Worm (Caenorhabditis elegans) whole organism, mixed stage, embryonic: ENCODE results near the gene C29A12.6.

Source experiments
- bed-3 ChIP-seq: fragments of 200-800 bp; sonication (Bioruptor generic); optimal IDR thresholded peaks from 3 replicates; lab custom pipeline; 2018; ENCODE audit warnings: mild to moderate bottlenecking, missing genetic modification characterization, moderate library complexity, missing compliant biosample characterization
- blmp-1 ChIP-seq: fragments of 150-350 bp; optimal IDR thresholded peaks from 2 replicates; lab custom pipeline; 2014; ENCODE audit warnings: missing biosample characterization, missing genetic modification characterization
- ceh-39 ChIP-seq: fragments of 150-350 bp; optimal IDR thresholded peaks from 2 replicates; lab custom pipeline; 2014; ENCODE audit warnings: missing biosample characterization, missing genetic modification characterization
- ceh-43 ChIP-seq: fragments of 200-800 bp; sonication (Bioruptor generic); optimal IDR thresholded peaks from 2 replicates; lab custom pipeline; 2018; ENCODE audit warnings: mild to moderate bottlenecking, missing genetic modification characterization, moderate library complexity, missing compliant biosample characterization
- ces-1 ChIP-seq: fragments of 150-350 bp; optimal IDR thresholded peaks from 2 replicates; lab custom pipeline; 2014; ENCODE audit warnings: missing biosample characterization, missing genetic modification reagents, missing genetic modification characterization
- cnd-1 ChIP-seq: fragments of 200-800 bp; sonication (Bioruptor generic); optimal IDR thresholded peaks from 2 replicates; lab custom pipeline; 2018; ENCODE audit warnings: mild to moderate bottlenecking, missing genetic modification characterization, missing compliant biosample characterization
- elt-1 ChIP-seq: sonication (generic microtip); optimal IDR thresholded peaks from 2 replicates; lab custom pipeline; 2017; ENCODE audit warnings: missing genetic modification characterization, mild to moderate bottlenecking, missing compliant biosample characterization, antibody characterized with exemption, moderate library complexity, borderline replicate concordance; ENCODE audit not compliant: insufficient read depth
- elt-3 ChIP-seq: fragments of 150-350 bp; optimal IDR thresholded peaks from 2 replicates; lab custom pipeline; 2014; ENCODE audit warnings: missing biosample characterization, missing genetic modification characterization
- flh-1 ChIP-seq: fragments of 200-800 bp; sonication (Bioruptor generic); optimal IDR thresholded peaks from 2 replicates; lab custom pipeline; 2018; ENCODE audit warnings: mild to moderate bottlenecking, missing genetic modification characterization, moderate library complexity, missing compliant biosample characterization
- ham-2 ChIP-seq: fragments of 200-800 bp; sonication (Bioruptor generic); optimal IDR thresholded peaks from 2 replicates; lab custom pipeline; 2018; ENCODE audit warnings: mild to moderate bottlenecking, missing genetic modification characterization, missing compliant biosample characterization
- hlh-1 ChIP-seq: fragments of 150-350 bp; optimal IDR thresholded peaks from 2 replicates; lab custom pipeline; 2014; ENCODE audit warnings: missing biosample characterization, missing genetic modification reagents, missing genetic modification characterization
- lin-32 ChIP-seq: fragments of 200-800 bp; sonication (Bioruptor generic); optimal IDR thresholded peaks from 2 replicates; lab custom pipeline; 2018; ENCODE audit warnings: mild to moderate bottlenecking, missing genetic modification characterization, missing compliant biosample characterization
- lsy-2 ChIP-seq: fragments of 150-350 bp; optimal IDR thresholded peaks from 2 replicates; lab custom pipeline; 2014; ENCODE audit warnings: missing biosample characterization, missing genetic modification characterization
- mep-1 ChIP-seq: fragments of 150-350 bp; optimal IDR thresholded peaks from 2 replicates; lab custom pipeline; 2017; ENCODE audit warnings: missing biosample characterization, missing genetic modification reagents, missing genetic modification characterization, inconsistent platforms
- nhr-12 ChIP-seq: fragments of 150-350 bp; optimal IDR thresholded peaks from 2 replicates; lab custom pipeline; 2014; ENCODE audit warnings: missing biosample characterization, missing genetic modification characterization
- nhr-2 ChIP-seq: fragments of 150-350 bp; optimal IDR thresholded peaks from 2 replicates; lab custom pipeline; 2014; ENCODE audit warnings: missing biosample characterization, missing genetic modification characterization
- nhr-237 ChIP-seq: fragments of 150-350 bp; optimal IDR thresholded peaks from 2 replicates; lab custom pipeline; 2014; ENCODE audit warnings: missing biosample characterization, missing genetic modification characterization
- nhr-28 ChIP-seq: fragments of 150-350 bp; optimal IDR thresholded peaks from 2 replicates; lab custom pipeline; 2014; ENCODE audit warnings: missing biosample characterization, missing genetic modification characterization
- nhr-76 ChIP-seq: sonication (generic microtip); optimal IDR thresholded peaks from 2 replicates; lab custom pipeline; 2017; ENCODE audit warnings: missing biosample characterization, missing genetic modification characterization
- pha-4 ChIP-seq: fragments of 150-350 bp; optimal IDR thresholded peaks from 2 replicates; lab custom pipeline; 2018; ENCODE audit warnings: missing biosample characterization, missing genetic modification reagents, missing genetic modification characterization
- sem-2 ChIP-seq: fragments of 200-800 bp; sonication (Bioruptor generic); optimal IDR thresholded peaks from 2 replicates; lab custom pipeline; 2018; ENCODE audit warnings: mild to moderate bottlenecking, missing genetic modification characterization, missing compliant biosample characterization
- snpc-4 ChIP-seq: fragments of 150-350 bp; optimal IDR thresholded peaks from 2 replicates; lab custom pipeline; 2014; ENCODE audit warnings: missing biosample characterization, missing genetic modification characterization
- sptf-1 ChIP-seq: sonication (generic microtip); optimal IDR thresholded peaks from 2 replicates; lab custom pipeline; 2017; ENCODE audit warnings: mild to moderate bottlenecking, missing genetic modification characterization, moderate library complexity, missing compliant biosample characterization
- tbx-8 ChIP-seq: fragments of 200-800 bp; sonication (Bioruptor generic); optimal IDR thresholded peaks from 2 replicates; lab custom pipeline; 2018; ENCODE audit warnings: mild to moderate bottlenecking, missing genetic modification characterization, moderate library complexity, missing compliant biosample characterization
- unc-120 ChIP-seq: sonication (generic microtip); optimal IDR thresholded peaks from 2 replicates; lab custom pipeline; 2017; ENCODE audit warnings: missing genetic modification characterization, missing compliant biosample characterization; ENCODE audit not compliant: poor library complexity, severe bottlenecking
- unc-39 ChIP-seq: fragments of 150-350 bp; optimal IDR thresholded peaks from 2 replicates; lab custom pipeline; 2014; ENCODE audit warnings: missing biosample characterization, missing genetic modification characterization
- unc-62 ChIP-seq: fragments of 150-350 bp; optimal IDR thresholded peaks from 2 replicates; lab custom pipeline; 2014; ENCODE audit warnings: missing biosample characterization, missing genetic modification reagents, missing genetic modification characterization
- zip-8 ChIP-seq: fragments of 150-350 bp; optimal IDR thresholded peaks from 2 replicates; lab custom pipeline; 2014; ENCODE audit warnings: missing biosample characterization, missing genetic modification characterization
- ztf-11 ChIP-seq: fragments of 150-350 bp; optimal IDR thresholded peaks from 2 replicates; lab custom pipeline; 2014; ENCODE audit warnings: missing biosample characterization, missing genetic modification characterization

C29A12.6 gene

DNA sequence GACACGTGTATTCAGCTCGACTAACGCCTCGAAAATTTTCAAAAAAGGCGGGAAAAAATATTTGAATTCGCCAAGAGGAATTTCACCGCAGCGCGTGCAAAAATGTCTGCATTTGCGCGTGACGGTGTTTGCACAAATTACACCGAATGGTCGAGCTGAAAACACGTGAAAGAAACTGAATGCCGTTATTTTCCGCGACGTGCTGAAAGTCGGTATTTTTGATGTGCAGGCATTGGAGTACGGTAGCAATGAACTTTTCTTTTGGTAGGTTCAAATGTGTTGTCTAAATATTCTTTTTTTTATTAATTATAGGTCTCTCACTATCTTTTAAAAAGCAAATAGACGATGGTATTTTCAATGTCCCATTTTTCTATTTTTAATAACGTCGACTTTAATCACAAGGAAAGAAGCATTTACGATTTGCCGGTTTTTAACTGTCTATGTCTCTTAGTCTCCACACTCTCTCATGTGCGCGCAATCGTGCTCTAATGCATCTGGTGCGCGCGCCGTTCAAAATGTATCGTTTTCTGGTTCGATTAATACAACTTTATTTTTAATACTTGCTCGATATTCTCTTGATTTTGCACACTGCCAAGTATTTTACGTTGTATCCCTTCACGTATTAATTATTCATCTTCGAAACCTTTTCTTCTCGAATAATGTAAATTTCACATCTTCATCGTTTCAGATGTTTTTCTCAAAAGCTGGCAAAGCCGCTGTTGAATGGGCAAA is 33.4 kb upstream of the C29A12.6 start, which contains the start of the genes C29A12.1 and lig-1:
C29A12.1 (minus strand) TSS at position 63 of the 732 bp plus-strand sequence.
lig-1 (plus strand) TSS at position 682 of the 732 bp plus-strand sequence.
- TF ChIP-seq ceh-43 (GFP tag; lab: Kevin White, UChicago) (no peak), blmp-1 (no peak), mep-1 (tag; lab: Kevin White, UChicago) (peak; percentile 27), nhr-237 (tag; lab: Kevin White, UChicago) (no peak), snpc-4 (tag; lab: Kevin White, UChicago) (no peak), ceh-39 (tag; lab: Kevin White, UChicago) (peak; percentile 81), ham-2 (GFP tag; lab: Kevin White, UChicago) (no peak)
- TF ChIP-seq, all 35 proteins: peak for 2

DNA sequence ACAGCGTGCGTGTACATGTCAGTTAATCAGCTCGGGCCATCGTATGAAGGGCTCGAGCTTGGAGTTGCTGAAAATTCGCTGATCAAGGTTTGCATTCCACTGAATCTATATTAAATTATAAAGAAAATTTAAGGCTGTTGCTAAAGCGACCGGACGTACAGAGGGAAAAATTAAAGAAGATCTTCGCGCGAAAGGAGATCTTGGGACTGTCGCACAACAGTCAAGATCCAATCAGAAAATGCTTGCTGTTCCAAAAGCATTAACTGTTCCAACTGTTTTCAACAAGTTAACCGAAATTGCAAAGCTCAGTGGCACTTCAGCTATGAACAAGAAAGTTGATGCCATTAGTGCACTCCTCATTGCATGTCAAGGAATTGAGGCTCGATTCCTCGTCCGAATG is 32.7 kb upstream of the C29A12.6 start:
- TF ChIP-seq hlh-1 (no peak), unc-120 (no peak), zip-8 (tag; lab: Kevin White, UChicago) (no peak), nhr-2 (tag; lab: Kevin White, UChicago) (no peak), sem-2 (GFP tag; lab: Kevin White, UChicago) (no peak), ceh-39 (tag; lab: Kevin White, UChicago) (no peak), ces-1 (GFP tag; lab: Kevin White, UChicago) (no peak), ztf-11 (tag; lab: Kevin White, UChicago) (no peak), elt-1 (tag; lab: Kevin White, UChicago) (no peak), nhr-12 (tag; lab: Kevin White, UChicago) (no peak), lin-32 (no peak), cnd-1 (no peak), unc-39 (no peak), bed-3 (GFP tag; lab: Kevin White, UChicago) (no peak), sptf-1 (tag; lab: Kevin White, UChicago) (no peak), blmp-1 (no peak), nhr-28 (tag; lab: Kevin White, UChicago) (no peak), nhr-76 (tag; lab: Kevin White, UChicago) (no peak), lsy-2 (tag; lab: Kevin White, UChicago) (no peak)

DNA sequence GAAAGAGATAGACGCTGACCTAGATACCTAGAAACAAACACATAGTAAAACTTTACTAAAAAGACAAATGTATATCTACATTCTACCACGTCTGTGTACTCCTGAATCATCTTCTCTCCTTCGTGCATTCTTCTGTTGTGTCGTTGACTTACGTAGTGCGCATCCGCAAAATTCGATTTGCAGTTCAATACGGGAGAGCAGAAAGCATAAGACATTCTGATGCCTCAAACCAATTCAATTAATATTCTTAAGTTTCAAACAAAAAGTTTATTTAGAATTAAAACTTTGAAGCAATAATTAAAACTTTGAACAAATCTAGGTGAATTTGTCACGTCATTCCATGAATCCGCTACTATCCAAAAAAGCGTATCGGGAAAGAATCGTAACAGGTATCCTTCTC is 30.2 kb upstream of the C29A12.6 start:
- TF ChIP-seq ces-1 (GFP tag; lab: Kevin White, UChicago): peak; percentile 88
- TF ChIP-seq bed-3 (GFP tag; lab: Kevin White, UChicago): no peak

DNA sequence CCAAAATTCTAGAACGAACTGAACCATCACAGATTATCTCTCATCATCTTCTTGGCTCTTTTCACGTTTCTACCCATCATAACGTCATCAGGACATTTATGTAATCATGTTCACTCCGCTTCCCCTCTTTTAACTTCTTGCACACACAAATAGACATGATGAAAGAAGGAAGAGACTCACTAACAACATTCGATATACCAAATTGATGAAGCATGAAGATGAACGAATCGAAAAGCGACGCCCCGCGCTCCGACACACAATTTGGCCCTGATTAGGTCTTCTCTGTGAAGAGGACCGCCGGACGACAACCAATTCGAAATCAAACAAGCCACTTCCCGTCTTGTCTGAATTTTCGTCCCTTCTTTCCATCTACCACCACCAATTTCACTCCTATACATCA is 28.5 kb upstream of the C29A12.6 start:
- peak; percentile 94 for TF ChIP-seq ces-1 (GFP tag; lab: Kevin White, UChicago)
- no peak for TF ChIP-seq zip-8 (tag; lab: Kevin White, UChicago)
- TF ChIP-seq, all 35 proteins: peak for 1

DNA sequence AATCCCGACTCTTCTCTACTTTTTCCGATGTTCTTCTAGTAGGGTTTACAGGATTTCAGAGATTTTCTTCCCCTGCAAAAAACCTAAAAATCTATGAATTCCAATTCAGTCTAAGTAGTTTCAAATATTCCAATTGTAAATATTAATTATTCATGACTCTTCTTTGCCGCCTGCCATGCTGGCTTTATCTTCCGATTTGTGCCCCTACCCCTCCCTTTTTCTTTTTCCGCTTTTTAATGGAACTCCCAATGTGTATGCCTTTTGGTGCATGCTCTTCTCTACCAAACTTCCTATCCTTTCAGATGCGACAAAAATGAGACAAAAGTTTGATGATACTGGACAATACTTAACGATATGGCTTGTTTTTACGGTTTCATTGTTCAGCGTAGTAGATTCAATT is 22.3 kb upstream of the C29A12.6 start, which contains the start of gene nrx-1:
nrx-1 (plus strand) TSS at position 301 of the 400 bp plus-strand sequence.
- TF ChIP-seq bed-3 (GFP tag; lab: Kevin White, UChicago) (no peak), tbx-8 (GFP tag; lab: Kevin White, UChicago) (no peak), ces-1 (GFP tag; lab: Kevin White, UChicago) (no peak), unc-39 (no peak), pha-4 (tag; lab: Kevin White, UChicago) (no peak), mep-1 (tag; lab: Kevin White, UChicago) (no peak), lin-32 (no peak), nhr-237 (tag; lab: Kevin White, UChicago) (no peak), cnd-1 (no peak), flh-1 (GFP tag; lab: Kevin White, UChicago) (no peak), elt-3 (tag; lab: Kevin White, UChicago) (no peak), ceh-39 (tag; lab: Kevin White, UChicago) (no peak), unc-62 (GFP tag; lab: Kevin White, UChicago) (no peak), nhr-76 (tag; lab: Kevin White, UChicago) (no peak)
